Worm (Caenorhabditis elegans): ENCODE measurements around the gene F57B7.2.

The F57B7.2 gene

ce11 chrV:11462963-11463453 lies 19.6 kb upstream of the F57B7.2 start, which contains the start of gene zipt-16 (continued):
- no peak for TF ChIP-seq daf-8 (GFP tag; IDR thresholded peaks at IDR 0.05)
- no peak for TF ChIP-seq gei-8 (GFP tag; optimal IDR thresholded peaks at IDR 0.05)

DNA sequence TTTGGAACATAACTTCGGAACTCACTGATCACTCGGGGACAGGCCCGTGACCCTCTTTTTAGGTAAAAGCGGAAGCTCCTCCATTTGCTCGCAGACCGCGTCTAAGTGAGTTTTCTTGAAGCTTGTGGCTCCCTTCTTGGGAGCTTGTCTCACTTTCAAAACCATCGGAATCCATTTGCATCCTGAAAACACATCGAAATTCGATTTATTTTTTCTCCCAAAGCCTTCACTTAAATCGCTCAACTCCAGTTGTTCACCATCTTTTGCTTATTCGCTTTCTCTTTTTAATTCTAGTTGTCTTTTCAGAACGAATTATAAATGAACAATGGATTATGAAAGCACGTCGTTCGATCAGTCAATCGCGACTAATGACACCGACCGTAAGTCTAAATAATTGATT lies 15.9 kb upstream of the F57B7.2 start, which contains the start of gene T11F9.1:
Gene T11F9.1, plus strand, starts transcription at position 301 of the 400 bp plus-strand sequence.
- no peak for TF ChIP-seq spr-1 (tag; optimal IDR thresholded peaks at IDR 0.05)
- no peak for TF ChIP-seq dpl-1 (GFP tag; optimal IDR thresholded peaks at IDR 0.05)
- TF ChIP-seq ZK337.2 (GFP tag; IDR thresholded peaks at IDR 0.05): no peak

DNA sequence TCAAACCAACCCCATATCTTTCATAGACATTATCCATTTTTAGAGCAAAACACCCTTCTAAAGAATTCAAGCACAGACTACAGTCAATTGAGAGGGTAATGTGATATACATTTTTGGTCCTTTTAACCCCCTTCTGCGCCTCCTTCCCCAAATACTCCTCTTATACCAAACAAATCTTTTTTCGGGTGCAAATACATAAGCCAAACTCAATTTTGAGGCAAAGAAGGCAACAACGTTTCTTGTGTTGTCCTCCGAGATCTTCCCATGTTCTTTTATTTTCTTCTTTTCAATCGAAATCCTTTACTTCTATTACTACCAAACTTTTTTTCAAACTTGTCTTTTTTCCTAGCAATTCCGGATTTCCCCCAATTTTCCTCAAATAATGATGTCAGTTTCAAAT lies 11.5 kb upstream of the F57B7.2 start:
- TF ChIP-seq pha-4 (GFP tag; IDR thresholded peaks at IDR 0.05) (no peak), pha-4 (tag; optimal IDR thresholded peaks at IDR 0.05) (no peak), madf-9 (GFP tag; conservative IDR thresholded peaks at IDR 0.05) (no peak), daf-19 (GFP tag; conservative IDR thresholded peaks at IDR 0.05) (no peak), skn-1 (tag; optimal IDR thresholded peaks at IDR 0.05) (no peak)

- peak; percentile 12 for TF ChIP-seq aha-1 (tag)
- TF ChIP-seq gei-8 (GFP tag; optimal IDR thresholded peaks at IDR 0.05): no peak
Measured at ce11 chrV:11450257-11450656, 6.9 kb upstream of the F57B7.2 start, which contains the start of gene col-156. TSS of gene col-156 (minus strand) at chrV:11450357.

DNA sequence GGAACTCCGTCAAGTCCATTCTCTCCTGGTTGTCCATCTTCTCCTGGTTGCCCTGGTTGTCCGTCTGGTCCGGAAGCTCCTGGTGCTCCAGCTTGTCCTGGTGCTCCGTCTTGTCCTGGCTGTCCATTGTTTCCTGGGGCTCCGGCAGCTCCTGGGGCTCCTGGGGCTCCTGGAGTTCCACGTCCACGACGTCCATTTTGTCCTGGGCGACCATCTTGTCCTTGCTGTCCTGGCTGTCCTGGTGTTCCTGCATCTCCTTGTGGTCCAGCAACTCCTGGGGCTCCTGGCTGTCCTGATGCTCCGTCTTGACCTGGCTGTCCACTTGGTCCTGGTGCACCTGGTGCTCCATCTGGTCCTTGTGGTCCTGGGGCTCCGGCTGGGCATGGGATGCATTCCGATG lies 6.0 kb upstream of the F57B7.2 start:
- TF ChIP-seq T20F7.1 (GFP tag; optimal IDR thresholded peaks at IDR 0.05) (no peak), set-16 (GFP tag; IDR thresholded peaks at IDR 0.05) (peak; percentile 93), F44E2.7 (GFP tag; IDR thresholded peaks at IDR 0.05) (0 out of 2 replicates have a peak, but pooled peaks have one; percentile 18)

DNA sequence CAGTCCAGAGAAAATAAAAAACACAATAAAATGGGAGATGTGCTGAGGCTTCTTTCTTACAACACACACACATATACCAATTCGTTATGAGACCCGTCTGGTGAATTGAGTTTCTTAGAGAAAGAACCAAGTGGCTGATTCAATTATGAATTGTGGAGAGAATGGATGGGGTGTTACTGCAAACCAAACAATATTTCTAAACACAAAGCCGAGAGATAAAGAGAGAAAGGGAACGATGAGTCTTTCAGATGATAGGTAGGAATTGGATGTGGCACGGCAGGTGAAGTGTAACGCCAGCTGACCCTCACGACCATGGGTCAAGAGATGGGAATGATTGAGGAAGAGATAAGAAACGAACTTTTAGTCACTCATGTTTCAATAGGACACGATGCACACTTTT lies 2.9 kb upstream of the F57B7.2 start, which contains the start of gene mig-17:
Gene mig-17, plus strand, starts transcription at position 389 of the 400 bp plus-strand sequence.
- no peak for TF ChIP-seq egl-43 (GFP tag; IDR thresholded peaks at IDR 0.05)
- no peak for TF ChIP-seq Y75B8A.6 (GFP tag; IDR thresholded peaks at IDR 0.05)
- no peak for TF ChIP-seq nhr-41 (GFP tag; IDR thresholded peaks at IDR 0.05)
- TF ChIP-seq ceh-20 (GFP tag; IDR thresholded peaks at IDR 0.05): no peak
- no peak for TF ChIP-seq spr-1 (tag; optimal IDR thresholded peaks at IDR 0.05)
- no peak for TF ChIP-seq ceh-32 (tag; optimal IDR thresholded peaks at IDR 0.05; ENCODE audit: poor library complexity)
- TF ChIP-seq F49E8.2 (tag; optimal IDR thresholded peaks at IDR 0.05; ENCODE audit: borderline replicate concordance): no peak
- TF ChIP-seq zip-2 (tag; optimal IDR thresholded peaks at IDR 0.05): no peak
- no peak for TF ChIP-seq set-16 (GFP tag; IDR thresholded peaks at IDR 0.05)
- TF ChIP-seq jun-1 (tag; optimal IDR thresholded peaks at IDR 0.05): no peak
- TF ChIP-seq ama-1 (optimal IDR thresholded peaks at IDR 0.05): no peak

- TF ChIP-seq fkh-10 (GFP tag; optimal IDR thresholded peaks at IDR 0.05) (peak; percentile 72), daf-19 (GFP tag; conservative IDR thresholded peaks at IDR 0.05) (no peak), aha-1 (tag) (peak; percentile 96), egl-43 (GFP tag; IDR thresholded peaks at IDR 0.05) (0 out of 2 replicates have a peak, but pooled peaks have one; percentile 55), hif-1 (tag; optimal IDR thresholded peaks at IDR 0.05) (peak in 1 of 2 experiments; percentile 18), hlh-11 (tag; optimal IDR thresholded peaks at IDR 0.05) (peak; percentile 5), zip-11 (GFP tag; IDR thresholded peaks at IDR 0.05) (no peak), unc-39 (tag; optimal IDR thresholded peaks at IDR 0.05) (no peak), dmd-8 (GFP tag; IDR thresholded peaks at IDR 0.05) (no peak), attf-4 (tag; optimal IDR thresholded peaks at IDR 0.05) (no peak), spr-3 (GFP tag; optimal IDR thresholded peaks at IDR 0.05) (no peak), ama-1 (optimal IDR thresholded peaks at IDR 0.05) (no peak), mes-2 (tag; optimal IDR thresholded peaks at IDR 0.05; ENCODE audit: poor library complexity, severe bottlenecking) (no peak), skn-1 (tag; optimal IDR thresholded peaks at IDR 0.05) (no peak), ces-1 (GFP tag; optimal IDR thresholded peaks at IDR 0.05) (no peak), madf-5 (GFP tag; IDR thresholded peaks at IDR 0.05) (no peak), set-16 (GFP tag; IDR thresholded peaks at IDR 0.05) (peak; percentile 60; the same call in 1 of the 2 replicates), ceh-28 (tag; optimal IDR thresholded peaks at IDR 0.05) (peak; percentile 56), rbr-2 (tag; optimal IDR thresholded peaks at IDR 0.05) (peak; percentile 44), hmg-1.1 (GFP tag; IDR thresholded peaks at IDR 0.05) (peak; percentile 63), dpl-1 (GFP tag; optimal IDR thresholded peaks at IDR 0.05) (no peak), nhr-11 (tag; optimal IDR thresholded peaks at IDR 0.05) (no peak), hlh-30 (tag; optimal IDR thresholded peaks at IDR 0.05; ENCODE audit: insufficient read depth) (peak; percentile 7)
Measured at ce11 chrV:11445375-11445774, 2.0 kb upstream of the F57B7.2 start.
